Worm (Caenorhabditis elegans) whole organism, young adult: ENCODE data around the gene cab-1.

Experiments used
- ceh-100 ChIP-seq: fragments of 200-800 bp; sonication (Bioruptor generic); IDR thresholded peaks from 2 replicates; pipeline ENCODE4 v1.3.6; 2022; ENCODE audit warnings: missing genetic modification reagents, missing genetic modification characterization, missing compliant biosample characterization
- ceh-58 ChIP-seq: fragments of 200-800 bp; sonication (Bioruptor generic); IDR thresholded peaks from 2 replicates; pipeline ENCODE4 v1.3.6; 2022; ENCODE audit warnings: missing genetic modification characterization, missing compliant biosample characterization
- dpff-1 ChIP-seq: sonication (generic microtip); optimal IDR thresholded peaks from 2 replicates; lab custom pipeline; 2017; ENCODE audit warnings: mild to moderate bottlenecking, missing genetic modification characterization, missing compliant biosample characterization
- pbrm-1 ChIP-seq: fragments of 200-800 bp; sonication (Bioruptor generic); IDR thresholded peaks from 2 replicates; pipeline ENCODE4 v1.3.6; 2022; ENCODE audit warnings: missing genetic modification reagents, missing genetic modification characterization, missing compliant biosample characterization
- rpc-1 ChIP-seq, 2 experiments: fragments of 150-350 bp in 1 of 2; sonication (generic microtip) in 1 of 2; optimal IDR thresholded peaks; 2 replicates each; lab custom pipeline; 2014 to 2018; ENCODE audit warnings: missing biosample characterization in 1 of 2, missing genetic modification characterization in 1 of 2, missing genetic modification reagents in 1 of 2, missing genotype in 1 of 2
- unc-130 ChIP-seq: sonication (generic microtip); optimal IDR thresholded peaks from 2 replicates; lab custom pipeline; 2016; ENCODE audit warnings: missing genetic modification reagents, missing genetic modification characterization, missing compliant biosample characterization
- ztf-6 ChIP-seq: fragments of 200-800 bp; sonication (Bioruptor generic); IDR thresholded peaks from 2 replicates; pipeline ENCODE4 v1.3.6; 2022; ENCODE audit warnings: missing genetic modification reagents, missing genetic modification characterization, missing compliant biosample characterization

DNA sequence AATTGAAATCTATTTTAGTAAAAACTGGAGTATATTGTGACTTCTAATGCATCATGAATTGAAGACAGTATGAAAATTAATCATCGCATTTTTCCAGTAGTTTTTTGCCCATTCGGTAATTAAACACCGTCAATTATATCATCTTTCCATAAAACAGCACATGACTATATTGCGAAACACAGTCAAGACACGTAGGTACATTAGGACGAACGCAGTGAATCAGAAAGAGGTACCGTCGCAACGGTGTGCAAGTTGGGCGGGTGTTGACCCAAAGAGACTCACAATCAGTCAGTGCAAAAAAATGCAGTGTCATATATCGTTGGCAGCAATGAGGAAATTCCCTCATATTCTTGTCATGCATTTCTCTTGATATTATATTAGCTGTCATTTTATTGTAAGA is 21.7 kb upstream of the cab-1 start:
- no peak for TF ChIP-seq dpff-1 (tag; lab: Kevin White, UChicago)
- no peak for TF ChIP-seq ceh-100 (GFP tag; lab: Robert Waterston, UW)
- no peak for TF ChIP-seq rpc-1 (optimal IDR thresholded peaks at IDR 0.05; lab: Kevin White, UChicago)
- no peak for TF ChIP-seq rpc-1 (tag; optimal IDR thresholded peaks at IDR 0.05; lab: Kevin White, UChicago)
- no peak for TF ChIP-seq ceh-58 (GFP tag; lab: Robert Waterston, UW)
- TF ChIP-seq ztf-6 (GFP tag; lab: Robert Waterston, UW), result no peak
- TF ChIP-seq unc-130 (GFP tag; lab: Kevin White, UChicago), result no peak
- no peak for TF ChIP-seq pbrm-1
